Fruit fly (Drosophila melanogaster): ENCODE measurements around the gene CG5114.

Gene CG5114

dm6 chr3L:15013957-15014692 is 31.5 kb downstream of the CG5114 start, which contains the start of gene Reck (continued):
- TF ChIP-seq CG9139 (GFP tag; optimal IDR thresholded peaks at IDR 0.05) (peak; percentile 78), CG4318 (GFP tag; optimal IDR thresholded peaks at IDR 0.05) (peak; percentile 77), Lpt (GFP tag; optimal IDR thresholded peaks at IDR 0.05) (peak; percentile 89), CG6854 (GFP tag; optimal IDR thresholded peaks at IDR 0.05) (no peak), vri (GFP tag; optimal IDR thresholded peaks at IDR 0.05) (peak; percentile 76), CG34406 (GFP tag; optimal IDR thresholded peaks at IDR 0.05) (peak; percentile 83), Ets21C (GFP tag; optimal IDR thresholded peaks at IDR 0.05) (peak; percentile 48), CG11294 (GFP tag; IDR thresholded peaks at IDR 0.05) (peak; percentile 74), OdsH (GFP tag; optimal IDR thresholded peaks at IDR 0.05) (peak; percentile 93), CG8632 (GFP tag; optimal IDR thresholded peaks at IDR 0.05) (peak; percentile 83), achi (GFP tag; optimal IDR thresholded peaks at IDR 0.05) (peak; percentile 91), CG11902 (GFP tag; optimal IDR thresholded peaks at IDR 0.05) (peak; percentile 41), CG6163 (GFP tag; IDR thresholded peaks at IDR 0.05) (peak; percentile 95), Met (GFP tag; optimal IDR thresholded peaks at IDR 0.05) (peak; percentile 85), fd85E (GFP tag; optimal IDR thresholded peaks at IDR 0.05) (peak; percentile 58), spab (GFP tag; optimal IDR thresholded peaks at IDR 0.05) (peak; percentile 80), Gug (GFP tag; IDR thresholded peaks at IDR 0.05) (peak; percentile 79), ss (GFP tag; optimal IDR thresholded peaks at IDR 0.05) (peak; percentile 82 to 83)

dm6 chr3L:15021008-15021407 is 38.4 kb downstream of the CG5114 start:
- TF ChIP-seq Eip93F (GFP tag; optimal IDR thresholded peaks at IDR 0.05) (no peak), Blimp-1 (GFP tag; optimal IDR thresholded peaks at IDR 0.05) (no peak), CG8632 (GFP tag; optimal IDR thresholded peaks at IDR 0.05) (no peak), fd59A (GFP tag; optimal IDR thresholded peaks at IDR 0.05) (no peak), CG15336 (GFP tag; IDR thresholded peaks at IDR 0.05) (no peak), CG1621 (tag; optimal IDR thresholded peaks at IDR 0.05) (no peak), CG3032 (tag; optimal IDR thresholded peaks at IDR 0.05) (no peak), ss (GFP tag; optimal IDR thresholded peaks at IDR 0.05) (no peak), CG4318 (GFP tag; optimal IDR thresholded peaks at IDR 0.05) (no peak), lz (GFP tag; optimal IDR thresholded peaks at IDR 0.05) (no peak)

DNA sequence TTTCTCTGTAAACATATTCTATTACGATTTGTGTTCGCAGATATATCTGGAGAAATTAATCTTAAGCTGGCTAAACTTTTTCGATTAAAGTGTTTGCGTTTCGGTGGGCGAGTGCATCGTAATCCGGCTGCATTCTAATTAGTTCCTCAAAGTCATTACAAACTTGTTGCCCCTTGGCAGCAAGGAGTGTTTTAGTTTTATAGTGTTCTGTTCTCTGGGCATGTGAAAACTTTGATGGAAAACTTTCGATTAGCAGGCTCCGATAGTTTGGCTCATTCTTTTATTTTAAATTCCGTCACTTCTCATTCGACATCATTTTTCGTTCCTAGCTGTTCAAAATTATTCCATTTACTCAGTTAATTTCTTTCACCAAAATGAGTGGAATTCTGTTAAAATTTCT is 40.6 kb downstream of the CG5114 start, which contains the start of gene CG32148:
Gene CG32148, plus strand, starts transcription at position 301 of the 400 bp plus-strand sequence.
- TF ChIP-seq Hr38 (GFP tag; optimal IDR thresholded peaks at IDR 0.05): no peak
- no peak for TF ChIP-seq cyc (GFP tag; optimal IDR thresholded peaks at IDR 0.05)
- TF ChIP-seq CG11902 (GFP tag; optimal IDR thresholded peaks at IDR 0.05): no peak
- no peak for TF ChIP-seq CG4318 (GFP tag; optimal IDR thresholded peaks at IDR 0.05)
- TF ChIP-seq dac (GFP tag; optimal IDR thresholded peaks at IDR 0.05): no peak
- TF ChIP-seq Smox (GFP tag; optimal IDR thresholded peaks at IDR 0.05): no peak
- TF ChIP-seq CG34406 (GFP tag; optimal IDR thresholded peaks at IDR 0.05): no peak
- TF ChIP-seq CG6808 (GFP tag; optimal IDR thresholded peaks at IDR 0.05): no peak
- TF ChIP-seq acj6 (GFP tag; optimal IDR thresholded peaks at IDR 0.05): no peak
- no peak for TF ChIP-seq CG31627 (GFP tag; optimal IDR thresholded peaks at IDR 0.05)
- no peak for TF ChIP-seq CG6792 (GFP tag; optimal IDR thresholded peaks at IDR 0.05)

DNA sequence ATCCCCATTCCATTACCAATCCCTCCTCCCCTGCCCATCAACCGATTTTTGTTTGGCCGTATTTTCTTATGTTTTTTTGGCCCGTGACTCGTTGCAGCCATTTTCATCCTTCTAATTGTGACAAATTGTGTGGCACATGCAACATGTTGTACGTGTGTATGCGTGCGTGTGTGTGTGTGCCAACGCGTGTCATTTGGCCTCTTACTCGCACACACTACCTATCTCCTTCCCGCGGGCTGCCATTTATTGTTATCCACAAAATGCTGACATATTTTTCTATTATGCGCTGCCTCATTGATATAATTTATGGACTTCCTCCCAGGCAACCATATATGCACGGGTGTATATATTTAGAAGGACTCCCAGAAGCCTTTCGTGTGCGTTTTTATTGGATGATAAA is 49.1 kb downstream of the CG5114 start:
- no peak for TF ChIP-seq Gug (GFP tag; IDR thresholded peaks at IDR 0.05)
- TF ChIP-seq Smox (GFP tag; optimal IDR thresholded peaks at IDR 0.05): no peak
- TF ChIP-seq pdm3 (GFP tag; optimal IDR thresholded peaks at IDR 0.05): no peak
- TF ChIP-seq CG8319 (GFP tag; optimal IDR thresholded peaks at IDR 0.05): no peak
- TF ChIP-seq svp (GFP tag): peak; percentile 8
